Worm (Caenorhabditis elegans) whole organism, L1 larva: ENCODE results near the gene Y48A6C.4.

Source experiments
- alr-1 ChIP-seq: fragments of 200-800 bp; sonication (Bioruptor generic); optimal IDR thresholded peaks from 2 replicates; lab custom pipeline; 2018; ENCODE audit warnings: borderline replicate concordance, mild to moderate bottlenecking, missing genetic modification characterization, missing compliant biosample characterization
- aly-2 ChIP-seq: fragments of 150-350 bp; optimal IDR thresholded peaks from 2 replicates; lab custom pipeline; 2014; ENCODE audit warnings: missing biosample characterization, missing genetic modification characterization
- ceh-82 ChIP-seq, 3 experiments: fragments of 150-350 bp in 1 of 3; sonication (generic microtip) in 2 of 3; optimal IDR thresholded peaks; 2 replicates each; lab custom pipeline; 2014 to 2017; ENCODE audit warnings: missing biosample characterization in 3 of 3, missing genetic modification characterization in 3 of 3
- fkh-4 ChIP-seq: sonication (generic microtip); optimal IDR thresholded peaks from 2 replicates; lab custom pipeline; 2016; ENCODE audit warnings: missing compliant biosample characterization, missing genetic modification characterization, borderline replicate concordance
- lir-3 ChIP-seq: sonication (generic microtip); optimal IDR thresholded peaks from 2 replicates; lab custom pipeline; 2016; ENCODE audit warnings: mild to moderate bottlenecking, missing genetic modification characterization, moderate library complexity, missing compliant biosample characterization; ENCODE audit not compliant: poor library complexity
- lsy-2 ChIP-seq, 2 experiments: fragments of 150-350 bp; optimal IDR thresholded peaks; 2 replicates each; lab custom pipeline; 2014; ENCODE audit warnings: missing biosample characterization in 2 of 2, missing genetic modification characterization in 2 of 2
- mdl-1 ChIP-seq, 2 experiments: fragments of 150-350 bp; optimal IDR thresholded peaks; 2 replicates each; lab custom pipeline; 2014 to 2017; ENCODE audit warnings: missing biosample characterization in 2 of 2, missing genetic modification characterization in 2 of 2, inconsistent platforms in 1 of 2
- snpc-4 ChIP-seq: fragments of 150-350 bp; optimal IDR thresholded peaks from 2 replicates; lab custom pipeline; 2014; ENCODE audit warnings: missing biosample characterization, missing genetic modification characterization

ce11 chrIII:11149254-11149876 lies 29.8 kb downstream of the Y48A6C.4 start:
- TF ChIP-seq alr-1 (tag; lab: Kevin White, UChicago) (no peak), lsy-2 (tag; optimal IDR thresholded peaks at IDR 0.05; lab: Kevin White, UChicago) (no peak), lir-3 (tag; lab: Kevin White, UChicago) (no peak), aly-2 (tag; lab: Kevin White, UChicago) (no peak), snpc-4 (no peak), mdl-1 (tag; optimal IDR thresholded peaks at IDR 0.05; lab: Kevin White, UChicago) (no peak), ceh-82 (tag; optimal IDR thresholded peaks at IDR 0.05; lab: Kevin White, UChicago) (no peak), fkh-4 (tag; lab: Kevin White, UChicago) (no peak)
